Fruit fly (Drosophila melanogaster) whole organism, embryonic: ENCODE results near the gene Gr64b.

Source experiments
- Adf1 ChIP-seq: fragments of 200-800 bp; sonication (Bioruptor generic); IDR thresholded peaks from 2 replicates; pipeline ENCODE4 v1.3.6; 2022; ENCODE audit warnings: missing biosample characterization, missing genetic modification characterization
- BEAF-32 ChIP-seq: fragments of 200-800 bp; sonication (Bioruptor generic); optimal IDR thresholded peaks from 3 replicates; lab custom pipeline; 2017; ENCODE audit warnings: missing biosample characterization, missing genetic modification characterization, mild to moderate bottlenecking, moderate library complexity, missing genetic modification reagents
- CG10431 ChIP-seq: fragments of 200-800 bp; sonication (Bioruptor generic); optimal IDR thresholded peaks from 3 replicates; lab custom pipeline; 2018; ENCODE audit warnings: missing biosample characterization, mild to moderate bottlenecking, missing genetic modification characterization
- CG10654 ChIP-seq: fragments of 200-800 bp; sonication (Bioruptor generic); optimal IDR thresholded peaks from 2 replicates; lab custom pipeline; 2016; ENCODE audit warnings: missing biosample characterization, missing genetic modification characterization
- CG11398 ChIP-seq: fragments of 200-800 bp; sonication (Bioruptor generic); optimal IDR thresholded peaks from 2 replicates; lab custom pipeline; 2016; ENCODE audit warnings: missing biosample characterization, missing genetic modification characterization
- CG11456 ChIP-seq: fragments of 200-800 bp; sonication (Bioruptor generic); IDR thresholded peaks from 3 replicates; pipeline ENCODE4 v1.3.6; 2022; ENCODE audit warnings: missing biosample characterization, missing genetic modification characterization
- CG12769 ChIP-seq: fragments of 200-800 bp; sonication (Bioruptor generic); optimal IDR thresholded peaks from 2 replicates; lab custom pipeline; 2019; ENCODE audit warnings: missing biosample characterization, mild to moderate bottlenecking, missing genetic modification characterization, moderate library complexity
- CG12942 ChIP-seq: fragments of 200-800 bp; sonication (Bioruptor generic); optimal IDR thresholded peaks from 3 replicates; lab custom pipeline; 2016; ENCODE audit warnings: missing biosample characterization, missing genetic modification characterization
- CG15073 ChIP-seq: fragments of 200-800 bp; sonication (Bioruptor generic); optimal IDR thresholded peaks from 2 replicates; lab custom pipeline; 2016; ENCODE audit warnings: missing biosample characterization, missing genetic modification characterization
- CG17361 ChIP-seq: fragments of 200-800 bp; sonication (Bioruptor generic); IDR thresholded peaks from 3 replicates; pipeline ENCODE4 v1.3.6; 2022; ENCODE audit warnings: missing biosample characterization, missing genetic modification characterization
- CG1792 ChIP-seq: fragments of 200-800 bp; sonication (Bioruptor generic); optimal IDR thresholded peaks from 2 replicates; lab custom pipeline; 2016; ENCODE audit warnings: missing biosample characterization, missing genetic modification characterization
- CG18262 ChIP-seq: fragments of 200-800 bp; optimal IDR thresholded peaks from 3 replicates; lab custom pipeline; 2019; ENCODE audit warnings: missing biosample characterization, mild to moderate bottlenecking, missing genetic modification characterization, moderate library complexity
- CG2116 ChIP-seq: fragments of 200-800 bp; sonication (Bioruptor generic); optimal IDR thresholded peaks from 3 replicates; lab custom pipeline; 2018; ENCODE audit warnings: missing biosample characterization, mild to moderate bottlenecking, missing genetic modification characterization
- CG3407 ChIP-seq: fragments of 200-800 bp; sonication (Bioruptor generic); optimal IDR thresholded peaks from 2 replicates; lab custom pipeline; 2018; ENCODE audit warnings: missing biosample characterization, mild to moderate bottlenecking, missing genetic modification characterization
- CG5180 ChIP-seq: fragments of 200-800 bp; sonication (Bioruptor generic); optimal IDR thresholded peaks from 3 replicates; lab custom pipeline; 2017; ENCODE audit warnings: missing biosample characterization, missing genetic modification characterization, mild to moderate bottlenecking, moderate library complexity, missing genetic modification reagents
- CG6254 ChIP-seq: fragments of 200-800 bp; sonication (Bioruptor generic); optimal IDR thresholded peaks from 3 replicates; lab custom pipeline; 2017; ENCODE audit warnings: mild to moderate bottlenecking, missing biosample characterization, missing genetic modification reagents, missing genetic modification characterization
- CG7271 ChIP-seq: fragments of 200-800 bp; sonication (Bioruptor generic); optimal IDR thresholded peaks from 2 replicates; lab custom pipeline; 2018; ENCODE audit warnings: missing biosample characterization, mild to moderate bottlenecking, missing genetic modification characterization, moderate library complexity
- CG8281 ChIP-seq: fragments of 200-800 bp; sonication (Bioruptor generic); optimal IDR thresholded peaks from 2 replicates; lab custom pipeline; 2018; ENCODE audit warnings: missing biosample characterization, mild to moderate bottlenecking, missing genetic modification characterization, moderate library complexity
- CG9876 ChIP-seq: fragments of 200-800 bp; sonication (Bioruptor generic); optimal IDR thresholded peaks from 2 replicates; lab custom pipeline; 2016; ENCODE audit warnings: missing biosample characterization, missing genetic modification characterization
- Dll ChIP-seq: fragments of 200-800 bp; sonication (Bioruptor generic); IDR thresholded peaks from 4 replicates; pipeline ENCODE4 v1.3.6; 2022; ENCODE audit warnings: missing biosample characterization, missing genetic modification characterization; ENCODE audit not compliant: partially characterized antibody
- Doc3 ChIP-seq: fragments of 200-800 bp; sonication (Bioruptor generic); IDR thresholded peaks from 3 replicates; pipeline ENCODE4 v1.3.6; 2022; ENCODE audit warnings: missing biosample characterization, missing genetic modification characterization; ENCODE audit not compliant: partially characterized antibody
- H2.0 ChIP-seq: fragments of 200-800 bp; sonication (Bioruptor generic); IDR thresholded peaks from 2 replicates; pipeline ENCODE4 v1.3.6; 2022; ENCODE audit warnings: missing biosample characterization, missing genetic modification characterization
- HLHmδ ChIP-seq: fragments of 200-800 bp; sonication (Bioruptor generic); optimal IDR thresholded peaks from 2 replicates; lab custom pipeline; 2018; ENCODE audit warnings: missing biosample characterization, mild to moderate bottlenecking, missing genetic modification characterization, moderate library complexity
- Med ChIP-seq: fragments of 200-800 bp; sonication (Bioruptor generic); peaks from one replicate; lab custom pipeline; 2016; ENCODE audit warnings: missing biosample characterization, missing genetic modification characterization, mild to moderate bottlenecking, inconsistent platforms, moderate library complexity
- Mrtf ChIP-seq: fragments of 200-800 bp; sonication (Bioruptor generic); IDR thresholded peaks from 3 replicates; pipeline ENCODE4 v1.3.6; 2022; ENCODE audit warnings: missing biosample characterization, missing genetic modification characterization
- Myb ChIP-seq: fragments of 200-800 bp; sonication (Bioruptor generic); optimal IDR thresholded peaks from 2 replicates; lab custom pipeline; 2016; ENCODE audit warnings: missing biosample characterization, missing genetic modification characterization
- Oli ChIP-seq: fragments of 200-800 bp; sonication (Bioruptor generic); optimal IDR thresholded peaks from 2 replicates; lab custom pipeline; 2018; ENCODE audit warnings: missing biosample characterization, mild to moderate bottlenecking, missing genetic modification characterization, moderate library complexity
- Rx ChIP-seq: fragments of 200-800 bp; sonication (Bioruptor generic); IDR thresholded peaks from 2 replicates; pipeline ENCODE4 v1.3.6; 2022; ENCODE audit warnings: missing biosample characterization, missing genetic modification characterization
- Tbp ChIP-seq: fragments of >200 bp; optimal IDR thresholded peaks from 2 replicates; lab custom pipeline; 2018; ENCODE audit warnings: missing biosample characterization, missing genetic modification characterization
- al ChIP-seq: fragments of 200-800 bp; sonication (Bioruptor generic); IDR thresholded peaks from 2 replicates; pipeline ENCODE4 v1.3.6; 2022; ENCODE audit warnings: missing biosample characterization, missing genetic modification characterization
- bbx ChIP-seq: fragments of 200-800 bp; sonication (Bioruptor generic); IDR thresholded peaks from 2 replicates; pipeline ENCODE4 v1.3.6; 2022; ENCODE audit warnings: missing biosample characterization, missing genetic modification characterization; ENCODE audit not compliant: partially characterized antibody
- cas ChIP-seq: fragments of 200-800 bp; sonication (Bioruptor generic); IDR thresholded peaks from 2 replicates; pipeline ENCODE4 v1.3.6; 2022; ENCODE audit warnings: missing biosample characterization, missing genetic modification characterization
- chinmo ChIP-seq: fragments of 200-800 bp; sonication (Bioruptor generic); IDR thresholded peaks from 4 replicates; pipeline ENCODE4 v1.3.6; 2022; ENCODE audit warnings: missing biosample characterization, missing genetic modification characterization; ENCODE audit not compliant: partially characterized antibody
- danr ChIP-seq: fragments of 200-800 bp; sonication (Bioruptor generic); IDR thresholded peaks from 2 replicates; pipeline ENCODE4 v1.3.6; 2022; ENCODE audit warnings: missing biosample characterization, missing genetic modification characterization
- esg ChIP-seq: fragments of 200-800 bp; sonication (Bioruptor generic); conservative IDR thresholded peaks from 2 replicates; pipeline ENCODE4 v1.3.6; 2022; ENCODE audit warnings: missing biosample characterization, missing genetic modification characterization
- fd3F ChIP-seq: fragments of 200-800 bp; sonication (Bioruptor generic); optimal IDR thresholded peaks from 2 replicates; lab custom pipeline; 2018; ENCODE audit warnings: missing biosample characterization, mild to moderate bottlenecking, missing genetic modification characterization, moderate library complexity
- gfzf ChIP-seq: fragments of 200-800 bp; sonication (Bioruptor generic); optimal IDR thresholded peaks from 2 replicates; lab custom pipeline; 2016; ENCODE audit warnings: missing biosample characterization, mild to moderate bottlenecking, missing genetic modification characterization, moderate library complexity
- grn ChIP-seq: fragments of 200-800 bp; sonication (Bioruptor generic); optimal IDR thresholded peaks from 3 replicates; lab custom pipeline; 2017; ENCODE audit warnings: missing biosample characterization, missing genetic modification characterization
- hkb ChIP-seq, 2 experiments: fragments of 200-800 bp in 1 of 2; fragments of >200 bp in 1 of 2; sonication (Bioruptor generic) in 1 of 2; IDR thresholded peaks in 1 of 2; optimal IDR thresholded peaks in 1 of 2; 2 replicates each; pipeline versions ENCODE4 v1.3.6 to Lab custom; 2017 to 2022; ENCODE audit warnings: missing biosample characterization in 1 of 2, missing genetic modification characterization in 1 of 2
- inv ChIP-seq: fragments of 200-800 bp; sonication (Bioruptor generic); IDR thresholded peaks from 2 replicates; pipeline ENCODE4 v1.3.6; 2022; ENCODE audit warnings: missing biosample characterization, missing genetic modification characterization; ENCODE audit not compliant: partially characterized antibody
- lov ChIP-seq, 2 experiments: fragments of 200-800 bp in 1 of 2; fragments of >200 bp in 1 of 2; sonication (Bioruptor generic) in 1 of 2; IDR thresholded peaks in 1 of 2; optimal IDR thresholded peaks in 1 of 2; 2 replicates in 1 of 2; 3 replicates in 1 of 2; pipeline versions ENCODE4 v1.3.6 to Lab custom; 2017 to 2022; ENCODE audit warnings: missing biosample characterization in 1 of 2, missing genetic modification characterization in 1 of 2
- luna ChIP-seq: fragments of 200-800 bp; sonication (Bioruptor generic); optimal IDR thresholded peaks from 2 replicates; lab custom pipeline; 2016; ENCODE audit warnings: missing biosample characterization, missing genetic modification characterization
- slp2 ChIP-seq: fragments of 200-800 bp; sonication (Bioruptor generic); optimal IDR thresholded peaks from 2 replicates; lab custom pipeline; 2016; ENCODE audit warnings: missing biosample characterization, missing genetic modification characterization
- sug ChIP-seq: fragments of 200-800 bp; optimal IDR thresholded peaks from 2 replicates; lab custom pipeline; 2019; ENCODE audit warnings: missing biosample characterization, mild to moderate bottlenecking, missing genetic modification characterization, moderate library complexity
- tin ChIP-seq: fragments of 200-800 bp; sonication (Bioruptor generic); optimal IDR thresholded peaks from 3 replicates; lab custom pipeline; 2016; ENCODE audit warnings: missing biosample characterization, missing genetic modification characterization
- vnd ChIP-seq: fragments of 200-800 bp; sonication (Bioruptor generic); IDR thresholded peaks from 3 replicates; pipeline ENCODE4 v1.3.6; 2022; ENCODE audit warnings: missing biosample characterization, missing genetic modification characterization; ENCODE audit not compliant: partially characterized antibody
- zen2 ChIP-seq: fragments of 200-800 bp; sonication (Bioruptor generic); IDR thresholded peaks from 3 replicates; pipeline ENCODE4 v1.3.6; 2022; ENCODE audit warnings: missing biosample characterization, missing genetic modification characterization; ENCODE audit not compliant: partially characterized antibody

Gr64b gene

DNA sequence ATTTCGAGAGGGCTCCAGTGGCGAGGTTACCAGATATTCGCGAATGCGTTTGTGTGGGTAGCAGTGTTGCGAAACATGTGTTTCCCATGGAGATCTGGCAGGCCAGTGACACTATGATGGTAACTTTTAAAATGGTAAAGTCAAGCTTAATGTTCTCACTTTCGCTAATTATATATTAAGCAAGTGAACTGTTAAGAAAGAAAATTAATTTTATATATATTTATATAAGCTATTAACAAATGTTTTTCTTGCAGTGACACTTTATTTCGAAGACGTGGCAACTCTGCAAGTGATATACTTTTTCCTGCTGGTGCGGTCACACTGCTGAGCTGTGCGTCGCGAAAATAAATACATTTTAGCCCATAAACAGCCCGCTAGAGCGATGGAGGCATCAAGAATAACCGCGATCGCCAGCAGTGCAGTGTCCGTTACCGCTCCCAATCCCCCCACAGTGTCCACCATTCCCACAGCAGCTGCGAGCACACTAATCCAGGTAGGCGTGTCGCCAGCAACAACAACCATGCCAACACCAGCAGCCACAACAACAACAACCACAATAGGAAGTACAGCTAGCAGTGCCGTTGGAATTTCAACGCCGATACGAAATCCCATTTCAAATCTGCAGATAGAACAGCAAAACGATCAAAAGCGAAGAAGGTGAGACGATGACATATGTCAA is 12.0 kb downstream of the Gr64b start, which contains the start of the genes CG11593 and Rcd5 (continued):
- no peak for TF ChIP-seq CG8281 (tag; lab: Kevin White, UChicago)
- peak; percentile 59 for TF ChIP-seq CG3407 (GFP tag; lab: Kevin White, UChicago)
- peak; percentile 45; the same call in 1 of the 2 replicates for TF ChIP-seq cas (GFP tag; lab: Robert Waterston, UW)
- no peak for TF ChIP-seq inv
- peak; percentile 70 for TF ChIP-seq CG2116 (GFP tag; lab: Kevin White, UChicago)
- TF ChIP-seq CG18262 (tag; lab: Kevin White, UChicago), result no peak
- peak; percentile 63 for TF ChIP-seq fd3F (GFP tag; lab: Kevin White, UChicago)
- TF ChIP-seq CG10654 (GFP tag; lab: Kevin White, UChicago), result peak; percentile 65
- peak; percentile 59 for TF ChIP-seq Oli (tag; lab: Kevin White, UChicago)
- no peak for TF ChIP-seq Tbp (GFP tag; lab: Kevin White, UChicago)
- no peak for TF ChIP-seq HLHmδ (GFP tag; lab: Kevin White, UChicago)
- TF ChIP-seq CG11456 (GFP tag; lab: Robert Waterston, UW), result peak; percentile 86
- no peak for TF ChIP-seq CG1792 (GFP tag; lab: Kevin White, UChicago)
- TF ChIP-seq CG5180 (GFP tag; lab: Kevin White, UChicago), result no peak
- TF ChIP-seq Med, result no peak
- peak; percentile 44 for TF ChIP-seq BEAF-32 (GFP tag; lab: Kevin White, UChicago)
- no peak for TF ChIP-seq Doc3 (GFP tag; lab: Robert Waterston, UW)
- peak; percentile 75 for TF ChIP-seq CG12942 (GFP tag; lab: Kevin White, UChicago)
- no peak for TF ChIP-seq Myb (GFP tag; lab: Kevin White, UChicago)
- peak; percentile 61 for TF ChIP-seq CG7271 (tag; lab: Kevin White, UChicago)
- no peak for TF ChIP-seq CG9876
- peak; percentile 72 for TF ChIP-seq H2.0
- peak; percentile 63; the same call in 2 of the 3 replicates for TF ChIP-seq Mrtf (GFP tag; lab: Robert Waterston, UW)
- no peak; the same call in 2 of the 3 replicates for TF ChIP-seq CG17361
- TF ChIP-seq CG11398 (GFP tag; lab: Kevin White, UChicago), result no peak
- TF ChIP-seq al (GFP tag; lab: Robert Waterston, UW), result peak; percentile 82
- TF ChIP-seq lov (optimal IDR thresholded peaks at IDR 0.05; lab: Kevin White, UChicago), result no peak
- TF ChIP-seq lov (GFP tag; IDR thresholded peaks at IDR 0.05; lab: Robert Waterston, UW), result peak; percentile 67; the same call in 1 of the 3 replicates
- no peak for TF ChIP-seq CG15073 (GFP tag; lab: Kevin White, UChicago)
- peak; percentile 53 for TF ChIP-seq gfzf
- TF ChIP-seq hkb (optimal IDR thresholded peaks at IDR 0.05; lab: Kevin White, UChicago), result peak; percentile 88
- TF ChIP-seq hkb (GFP tag; IDR thresholded peaks at IDR 0.05; lab: Robert Waterston, UW), result peak; percentile 47
- no peak for TF ChIP-seq sug (tag; lab: Kevin White, UChicago)
- TF ChIP-seq vnd (GFP tag; lab: Robert Waterston, UW), result no peak
- TF ChIP-seq grn (GFP tag; lab: Kevin White, UChicago), result no peak
- peak; percentile 9 for TF ChIP-seq slp2
- TF ChIP-seq CG10431, result no peak
- no peak for TF ChIP-seq CG12769 (tag; lab: Kevin White, UChicago)
- TF ChIP-seq chinmo (GFP tag; lab: Robert Waterston, UW), result 0 out of 4 replicates have a peak, but pooled peaks have one; percentile 23
- TF ChIP-seq danr (GFP tag; lab: Robert Waterston, UW), result peak; percentile 83
- TF ChIP-seq tin (GFP tag; lab: Kevin White, UChicago), result peak; percentile 61
- peak; percentile 52; the same call in 1 of the 2 replicates for TF ChIP-seq Rx
- TF ChIP-seq Adf1 (GFP tag; lab: Robert Waterston, UW), result peak; percentile 49
- no peak for TF ChIP-seq Dll (GFP tag; lab: Robert Waterston, UW)
- TF ChIP-seq CG6254, result peak; percentile 12
- TF ChIP-seq bbx, result no peak
- no peak for TF ChIP-seq luna (GFP tag; lab: Kevin White, UChicago)
- no peak for TF ChIP-seq zen2 (GFP tag; lab: Robert Waterston, UW)
- peak; percentile 81 for TF ChIP-seq esg (GFP tag; lab: Robert Waterston, UW)
